Worm (Caenorhabditis elegans) whole organism, mixed stage, embryonic: ENCODE measurements around the gene ver-3.

Source experiments
- M03D4.4 ChIP-seq: sonication (generic microtip); optimal IDR thresholded peaks from 2 replicates; lab custom pipeline; 2017; ENCODE audit warnings: mild to moderate bottlenecking, missing genetic modification characterization, missing compliant biosample characterization
- bed-3 ChIP-seq: fragments of 200-800 bp; sonication (Bioruptor generic); optimal IDR thresholded peaks from 3 replicates; lab custom pipeline; 2018; ENCODE audit warnings: mild to moderate bottlenecking, missing genetic modification characterization, moderate library complexity, missing compliant biosample characterization
- blmp-1 ChIP-seq: fragments of 150-350 bp; optimal IDR thresholded peaks from 2 replicates; lab custom pipeline; 2014; ENCODE audit warnings: missing biosample characterization, missing genetic modification characterization
- ceh-39 ChIP-seq: fragments of 150-350 bp; optimal IDR thresholded peaks from 2 replicates; lab custom pipeline; 2014; ENCODE audit warnings: missing biosample characterization, missing genetic modification characterization
- ceh-43 ChIP-seq: fragments of 200-800 bp; sonication (Bioruptor generic); optimal IDR thresholded peaks from 2 replicates; lab custom pipeline; 2018; ENCODE audit warnings: mild to moderate bottlenecking, missing genetic modification characterization, moderate library complexity, missing compliant biosample characterization
- ceh-83 ChIP-seq: fragments of 200-800 bp; sonication (Bioruptor generic); optimal IDR thresholded peaks from 2 replicates; lab custom pipeline; 2018; ENCODE audit warnings: mild to moderate bottlenecking, missing genetic modification characterization, missing compliant biosample characterization
- ces-1 ChIP-seq: fragments of 150-350 bp; optimal IDR thresholded peaks from 2 replicates; lab custom pipeline; 2014; ENCODE audit warnings: missing biosample characterization, missing genetic modification reagents, missing genetic modification characterization
- cnd-1 ChIP-seq: fragments of 200-800 bp; sonication (Bioruptor generic); optimal IDR thresholded peaks from 2 replicates; lab custom pipeline; 2018; ENCODE audit warnings: mild to moderate bottlenecking, missing genetic modification characterization, missing compliant biosample characterization
- drap-1 ChIP-seq: fragments of 200-800 bp; sonication (Bioruptor generic); optimal IDR thresholded peaks from 3 replicates; lab custom pipeline; 2018; ENCODE audit warnings: mild to moderate bottlenecking, missing genetic modification characterization, missing compliant biosample characterization
- elt-1 ChIP-seq: sonication (generic microtip); optimal IDR thresholded peaks from 2 replicates; lab custom pipeline; 2017; ENCODE audit warnings: missing genetic modification characterization, mild to moderate bottlenecking, missing compliant biosample characterization, antibody characterized with exemption, moderate library complexity, borderline replicate concordance; ENCODE audit not compliant: insufficient read depth
- elt-3 ChIP-seq: fragments of 150-350 bp; optimal IDR thresholded peaks from 2 replicates; lab custom pipeline; 2014; ENCODE audit warnings: missing biosample characterization, missing genetic modification characterization
- flh-1 ChIP-seq: fragments of 200-800 bp; sonication (Bioruptor generic); optimal IDR thresholded peaks from 2 replicates; lab custom pipeline; 2018; ENCODE audit warnings: mild to moderate bottlenecking, missing genetic modification characterization, moderate library complexity, missing compliant biosample characterization
- ham-2 ChIP-seq: fragments of 200-800 bp; sonication (Bioruptor generic); optimal IDR thresholded peaks from 2 replicates; lab custom pipeline; 2018; ENCODE audit warnings: mild to moderate bottlenecking, missing genetic modification characterization, missing compliant biosample characterization
- hlh-1 ChIP-seq: fragments of 150-350 bp; optimal IDR thresholded peaks from 2 replicates; lab custom pipeline; 2014; ENCODE audit warnings: missing biosample characterization, missing genetic modification reagents, missing genetic modification characterization
- lin-13 ChIP-seq: fragments of 150-350 bp; optimal IDR thresholded peaks from 2 replicates; lab custom pipeline; 2014; ENCODE audit warnings: missing biosample characterization, missing genetic modification characterization
- lin-32 ChIP-seq: fragments of 200-800 bp; sonication (Bioruptor generic); optimal IDR thresholded peaks from 2 replicates; lab custom pipeline; 2018; ENCODE audit warnings: mild to moderate bottlenecking, missing genetic modification characterization, missing compliant biosample characterization
- lsy-2 ChIP-seq: fragments of 150-350 bp; optimal IDR thresholded peaks from 2 replicates; lab custom pipeline; 2014; ENCODE audit warnings: missing biosample characterization, missing genetic modification characterization
- mab-5 ChIP-seq: fragments of 150-350 bp; optimal IDR thresholded peaks from 2 replicates; lab custom pipeline; 2014; ENCODE audit warnings: missing biosample characterization, missing genetic modification characterization
- mep-1 ChIP-seq: fragments of 150-350 bp; optimal IDR thresholded peaks from 2 replicates; lab custom pipeline; 2017; ENCODE audit warnings: missing biosample characterization, missing genetic modification reagents, missing genetic modification characterization, inconsistent platforms
- mls-2 ChIP-seq: sonication (generic microtip); optimal IDR thresholded peaks from 2 replicates; lab custom pipeline; 2016; ENCODE audit warnings: mild to moderate bottlenecking, missing genetic modification characterization, moderate library complexity, missing compliant biosample characterization
- nhr-12 ChIP-seq: fragments of 150-350 bp; optimal IDR thresholded peaks from 2 replicates; lab custom pipeline; 2014; ENCODE audit warnings: missing biosample characterization, missing genetic modification characterization
- nhr-2 ChIP-seq: fragments of 150-350 bp; optimal IDR thresholded peaks from 2 replicates; lab custom pipeline; 2014; ENCODE audit warnings: missing biosample characterization, missing genetic modification characterization
- nhr-237 ChIP-seq: fragments of 150-350 bp; optimal IDR thresholded peaks from 2 replicates; lab custom pipeline; 2014; ENCODE audit warnings: missing biosample characterization, missing genetic modification characterization
- nhr-28 ChIP-seq: fragments of 150-350 bp; optimal IDR thresholded peaks from 2 replicates; lab custom pipeline; 2014; ENCODE audit warnings: missing biosample characterization, missing genetic modification characterization
- nhr-76 ChIP-seq: sonication (generic microtip); optimal IDR thresholded peaks from 2 replicates; lab custom pipeline; 2017; ENCODE audit warnings: missing biosample characterization, missing genetic modification characterization
- pha-4 ChIP-seq: fragments of 150-350 bp; optimal IDR thresholded peaks from 2 replicates; lab custom pipeline; 2018; ENCODE audit warnings: missing biosample characterization, missing genetic modification reagents, missing genetic modification characterization
- sem-2 ChIP-seq: fragments of 200-800 bp; sonication (Bioruptor generic); optimal IDR thresholded peaks from 2 replicates; lab custom pipeline; 2018; ENCODE audit warnings: mild to moderate bottlenecking, missing genetic modification characterization, missing compliant biosample characterization
- snpc-4 ChIP-seq: fragments of 150-350 bp; optimal IDR thresholded peaks from 2 replicates; lab custom pipeline; 2014; ENCODE audit warnings: missing biosample characterization, missing genetic modification characterization
- sptf-1 ChIP-seq: sonication (generic microtip); optimal IDR thresholded peaks from 2 replicates; lab custom pipeline; 2017; ENCODE audit warnings: mild to moderate bottlenecking, missing genetic modification characterization, moderate library complexity, missing compliant biosample characterization
- tbx-8 ChIP-seq: fragments of 200-800 bp; sonication (Bioruptor generic); optimal IDR thresholded peaks from 2 replicates; lab custom pipeline; 2018; ENCODE audit warnings: mild to moderate bottlenecking, missing genetic modification characterization, moderate library complexity, missing compliant biosample characterization
- unc-120 ChIP-seq: sonication (generic microtip); optimal IDR thresholded peaks from 2 replicates; lab custom pipeline; 2017; ENCODE audit warnings: missing genetic modification characterization, missing compliant biosample characterization; ENCODE audit not compliant: poor library complexity, severe bottlenecking
- unc-39 ChIP-seq: fragments of 150-350 bp; optimal IDR thresholded peaks from 2 replicates; lab custom pipeline; 2014; ENCODE audit warnings: missing biosample characterization, missing genetic modification characterization
- unc-62 ChIP-seq: fragments of 150-350 bp; optimal IDR thresholded peaks from 2 replicates; lab custom pipeline; 2014; ENCODE audit warnings: missing biosample characterization, missing genetic modification reagents, missing genetic modification characterization
- zip-8 ChIP-seq: fragments of 150-350 bp; optimal IDR thresholded peaks from 2 replicates; lab custom pipeline; 2014; ENCODE audit warnings: missing biosample characterization, missing genetic modification characterization
- ztf-11 ChIP-seq: fragments of 150-350 bp; optimal IDR thresholded peaks from 2 replicates; lab custom pipeline; 2014; ENCODE audit warnings: missing biosample characterization, missing genetic modification characterization

The ver-3 gene

ce11 chrX:10956972-10957678 is 35.2 kb upstream of the ver-3 start:
- no peak for TF ChIP-seq flh-1 (GFP tag; lab: Kevin White, UChicago)
- TF ChIP-seq drap-1 (GFP tag; lab: Kevin White, UChicago): no peak
- TF ChIP-seq nhr-237: no peak
- no peak for TF ChIP-seq sem-2 (GFP tag; lab: Kevin White, UChicago)
- TF ChIP-seq ceh-39 (tag; lab: Kevin White, UChicago): no peak
- TF ChIP-seq tbx-8: no peak
- no peak for TF ChIP-seq snpc-4 (tag; lab: Kevin White, UChicago)
- no peak for TF ChIP-seq mab-5

ce11 chrX:10958427-10958826 is 33.9 kb upstream of the ver-3 start, which contains the start of gene nlp-19:
nlp-19 (plus strand) TSS chrX:10958727.
- no peak for TF ChIP-seq nhr-76 (tag; lab: Kevin White, UChicago)
- no peak for TF ChIP-seq unc-39 (tag; lab: Kevin White, UChicago)
- TF ChIP-seq pha-4 (tag; lab: Kevin White, UChicago): no peak

ce11 chrX:10959136-10959535 is 33.1 kb upstream of the ver-3 start, which contains the start of gene K09C8.2:
K09C8.2 (plus strand) TSS chrX:10959436.
- TF ChIP-seq blmp-1 (tag; lab: Kevin White, UChicago): no peak
- no peak for TF ChIP-seq ceh-83
- no peak for TF ChIP-seq ztf-11 (tag; lab: Kevin White, UChicago)
- TF ChIP-seq lin-32 (GFP tag; lab: Kevin White, UChicago): no peak
- TF ChIP-seq flh-1 (GFP tag; lab: Kevin White, UChicago): no peak
- TF ChIP-seq tbx-8: no peak
- no peak for TF ChIP-seq cnd-1 (tag; lab: Kevin White, UChicago)
- no peak for TF ChIP-seq mab-5
- no peak for TF ChIP-seq ceh-43 (GFP tag; lab: Kevin White, UChicago)

ce11 chrX:10961724-10962123 is 30.6 kb upstream of the ver-3 start:
- TF ChIP-seq ham-2 (GFP tag; lab: Kevin White, UChicago): no peak
- TF ChIP-seq snpc-4 (tag; lab: Kevin White, UChicago): no peak
- TF ChIP-seq drap-1 (GFP tag; lab: Kevin White, UChicago): no peak
- no peak for TF ChIP-seq sem-2 (GFP tag; lab: Kevin White, UChicago)
- no peak for TF ChIP-seq lsy-2
- TF ChIP-seq ces-1 (GFP tag; lab: Kevin White, UChicago): no peak
- TF ChIP-seq ceh-43 (GFP tag; lab: Kevin White, UChicago): no peak
- no peak for TF ChIP-seq unc-62 (GFP tag; lab: Kevin White, UChicago)
- TF ChIP-seq mls-2 (tag; lab: Kevin White, UChicago): no peak
- no peak for TF ChIP-seq hlh-1 (tag; lab: Kevin White, UChicago)
- no peak for TF ChIP-seq blmp-1 (tag; lab: Kevin White, UChicago)
- TF ChIP-seq unc-120 (tag; lab: Kevin White, UChicago): no peak
- no peak for TF ChIP-seq lin-13 (tag; lab: Kevin White, UChicago)
- no peak for TF ChIP-seq nhr-76 (tag; lab: Kevin White, UChicago)
- TF ChIP-seq nhr-237: no peak
- no peak for TF ChIP-seq ztf-11 (tag; lab: Kevin White, UChicago)

ce11 chrX:10963453-10964046 is 28.7 kb upstream of the ver-3 start, which contains the start of gene nas-10:
nas-10 (minus strand) TSS chrX:10963503.
- TF ChIP-seq nhr-76 (tag; lab: Kevin White, UChicago) (no peak), nhr-12 (no peak), tbx-8 (peak; percentile 30), hlh-1 (tag; lab: Kevin White, UChicago) (peak; percentile 57), ceh-43 (GFP tag; lab: Kevin White, UChicago) (peak; percentile 68), drap-1 (GFP tag; lab: Kevin White, UChicago) (peak; percentile 88), ham-2 (GFP tag; lab: Kevin White, UChicago) (peak; percentile 73), mls-2 (tag; lab: Kevin White, UChicago) (peak; percentile 95), elt-3 (no peak), lin-32 (GFP tag; lab: Kevin White, UChicago) (peak; percentile 76), M03D4.4 (tag; lab: Kevin White, UChicago) (peak; percentile 92), unc-62 (GFP tag; lab: Kevin White, UChicago) (no peak), unc-39 (tag; lab: Kevin White, UChicago) (peak; percentile 10), nhr-28 (peak; percentile 17), unc-120 (tag; lab: Kevin White, UChicago) (peak; percentile 86), blmp-1 (tag; lab: Kevin White, UChicago) (no peak), flh-1 (GFP tag; lab: Kevin White, UChicago) (peak; percentile 51), snpc-4 (tag; lab: Kevin White, UChicago) (no peak), ces-1 (GFP tag; lab: Kevin White, UChicago) (peak; percentile 50), sptf-1 (peak; percentile 95), mab-5 (no peak), lsy-2 (no peak), mep-1 (tag; lab: Kevin White, UChicago) (peak; percentile 61), sem-2 (GFP tag; lab: Kevin White, UChicago) (peak; percentile 80), zip-8 (tag; lab: Kevin White, UChicago) (no peak), nhr-237 (no peak), pha-4 (tag; lab: Kevin White, UChicago) (peak; percentile 65), bed-3 (GFP tag; lab: Kevin White, UChicago) (peak; percentile 76), elt-1 (tag; lab: Kevin White, UChicago) (no peak), ceh-39 (tag; lab: Kevin White, UChicago) (no peak), ztf-11 (tag; lab: Kevin White, UChicago) (peak; percentile 38), ceh-83 (peak; percentile 90), cnd-1 (tag; lab: Kevin White, UChicago) (peak; percentile 83), nhr-2 (tag; lab: Kevin White, UChicago) (no peak)
